Worm (Caenorhabditis elegans): ENCODE measurements around the gene F57H12.6.

F57H12.6 gene

DNA sequence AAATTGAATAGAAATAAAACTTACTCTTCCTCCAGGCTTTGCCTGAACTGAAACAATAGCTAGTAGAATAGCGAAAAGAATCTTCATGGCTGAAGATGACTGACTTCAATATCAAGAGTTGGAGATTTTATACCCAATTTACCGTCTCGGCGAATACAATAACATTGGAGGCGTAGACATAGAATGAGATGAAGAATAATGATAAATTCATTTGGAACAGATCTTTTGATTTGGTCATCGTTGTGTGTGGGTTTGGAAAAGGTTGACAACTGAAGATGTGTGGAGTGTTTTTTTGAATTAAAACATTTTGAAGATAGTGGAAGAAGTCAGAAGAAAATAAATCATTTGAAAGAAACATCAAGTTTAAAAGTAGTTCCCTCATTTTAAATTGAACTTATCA, at the start of gene F57H12.6:
TSS of gene F57H12.6 (minus strand) at position 101 of the 400 bp plus-strand sequence.
- TF ChIP-seq ztf-23 (GFP tag; IDR thresholded peaks at IDR 0.05) (no peak), ztf-29 (GFP tag; IDR thresholded peaks at IDR 0.05) (no peak), cog-1 (tag; optimal IDR thresholded peaks at IDR 0.05) (no peak), med-1 (GFP tag; optimal IDR thresholded peaks at IDR 0.05; ENCODE audit: insufficient read depth) (no peak), T22C8.4 (GFP tag; IDR thresholded peaks at IDR 0.05) (no peak), klf-2 (GFP tag; conservative IDR thresholded peaks at IDR 0.05) (no peak)

ce11 chrIV:8023861-8024260, 47.8 kb upstream of the F57H12.6 start:
- TF ChIP-seq klf-2 (GFP tag; conservative IDR thresholded peaks at IDR 0.05), result no peak
- TF ChIP-seq cog-1 (tag; optimal IDR thresholded peaks at IDR 0.05), result no peak
- TF ChIP-seq ztf-23 (GFP tag; IDR thresholded peaks at IDR 0.05), result no peak
- no peak for TF ChIP-seq ref-1 (GFP tag; conservative IDR thresholded peaks at IDR 0.05)
- no peak for TF ChIP-seq T22C8.4 (GFP tag; IDR thresholded peaks at IDR 0.05)
- TF ChIP-seq flt-1 (GFP tag; IDR thresholded peaks at IDR 0.05), result no peak
- TF ChIP-seq med-1 (GFP tag; optimal IDR thresholded peaks at IDR 0.05; ENCODE audit: insufficient read depth), result no peak
- TF ChIP-seq tab-1 (GFP tag; IDR thresholded peaks at IDR 0.05), result no peak
- no peak for TF ChIP-seq ztf-29 (GFP tag; IDR thresholded peaks at IDR 0.05)

DNA sequence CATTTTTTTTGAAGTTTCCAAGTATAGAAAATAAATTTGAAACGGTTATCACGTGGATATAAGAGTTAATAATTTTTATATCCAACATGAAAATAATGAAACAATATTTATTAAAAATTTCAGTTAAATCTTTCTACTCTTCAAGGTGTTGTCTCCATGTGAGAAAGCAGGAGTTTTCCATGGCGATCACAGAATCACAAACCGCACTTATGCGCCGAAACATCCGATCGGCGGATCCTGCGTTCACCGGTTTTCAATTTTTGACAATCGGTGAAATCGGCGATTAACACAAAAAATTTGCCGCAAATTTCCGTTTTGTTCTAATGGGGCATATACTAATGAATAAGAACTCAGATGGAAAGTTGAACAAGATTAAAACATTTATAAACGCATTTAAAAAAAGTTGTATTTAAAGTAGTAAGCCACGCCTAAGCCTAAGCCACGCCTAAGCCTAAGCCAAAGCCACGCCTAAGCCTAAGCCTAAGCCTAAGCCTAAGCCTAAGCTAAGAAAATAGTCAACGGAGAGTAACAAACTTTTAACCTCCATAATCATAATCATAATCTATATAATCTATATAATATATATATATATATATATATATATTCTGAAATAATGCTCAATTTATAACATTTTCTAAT, 46.0 kb upstream of the F57H12.6 start, which contains the start of gene C26B2.2:
TSS of gene C26B2.2 (minus strand) at position 88 of the 639 bp plus-strand sequence.
- no peak for TF ChIP-seq cog-1 (tag; optimal IDR thresholded peaks at IDR 0.05)
- no peak for TF ChIP-seq flt-1 (GFP tag; IDR thresholded peaks at IDR 0.05)
- TF ChIP-seq ref-1 (GFP tag; conservative IDR thresholded peaks at IDR 0.05), result no peak
- TF ChIP-seq ztf-29 (GFP tag; IDR thresholded peaks at IDR 0.05), result no peak
- TF ChIP-seq med-1 (GFP tag; optimal IDR thresholded peaks at IDR 0.05; ENCODE audit: insufficient read depth), result no peak
- TF ChIP-seq klf-2 (GFP tag; conservative IDR thresholded peaks at IDR 0.05), result no peak
- no peak for TF ChIP-seq ztf-23 (GFP tag; IDR thresholded peaks at IDR 0.05)
- TF ChIP-seq T22C8.4 (GFP tag; IDR thresholded peaks at IDR 0.05), result no peak
- TF ChIP-seq tab-1 (GFP tag; IDR thresholded peaks at IDR 0.05), result no peak

DNA sequence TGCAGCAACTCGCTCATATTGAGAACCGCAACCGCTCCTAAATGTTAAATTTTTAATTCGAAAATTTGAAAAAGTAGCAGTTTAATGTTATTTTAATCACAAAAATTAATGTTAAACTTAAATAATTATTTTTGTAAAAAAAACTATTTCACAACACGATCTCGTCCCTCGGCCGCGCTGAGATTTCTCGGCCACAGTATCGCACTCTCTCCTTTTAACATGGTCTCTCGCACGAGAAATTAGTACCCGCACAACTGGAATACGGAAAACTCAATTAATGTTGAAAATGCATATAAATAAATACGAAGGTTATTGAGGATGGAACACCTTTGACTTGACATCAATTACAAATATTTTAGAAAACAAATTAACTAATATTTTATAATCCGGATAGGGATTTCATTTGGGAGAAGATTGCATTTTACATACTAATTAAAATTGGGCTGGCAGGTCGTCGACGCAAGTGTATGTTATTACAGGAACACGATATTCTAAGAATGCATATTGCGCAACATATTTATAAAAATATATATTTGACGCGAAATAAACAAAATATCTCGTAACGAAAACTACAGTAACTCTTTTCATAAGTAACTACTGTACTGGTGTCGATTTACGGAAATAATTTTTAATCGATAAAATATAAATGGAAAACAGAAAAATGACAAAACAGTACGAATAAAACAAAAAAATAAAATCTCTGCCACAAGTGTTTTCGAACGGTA, 43.8 kb upstream of the F57H12.6 start, which contains the start of gene dnc-4:
TSS of gene dnc-4 (minus strand) at position 37 of the 725 bp plus-strand sequence.
- TF ChIP-seq klf-2 (GFP tag; conservative IDR thresholded peaks at IDR 0.05) (no peak), cog-1 (tag; optimal IDR thresholded peaks at IDR 0.05) (no peak), ztf-23 (GFP tag; IDR thresholded peaks at IDR 0.05) (0 out of 2 replicates have a peak, but pooled peaks have one; percentile 24), T22C8.4 (GFP tag; IDR thresholded peaks at IDR 0.05) (no peak)

- no peak for TF ChIP-seq ztf-29 (GFP tag; IDR thresholded peaks at IDR 0.05)
- TF ChIP-seq klf-2 (GFP tag; conservative IDR thresholded peaks at IDR 0.05), result no peak
- no peak for TF ChIP-seq cog-1 (tag; optimal IDR thresholded peaks at IDR 0.05)
- no peak for TF ChIP-seq flt-1 (GFP tag; IDR thresholded peaks at IDR 0.05)
- no peak for TF ChIP-seq T22C8.4 (GFP tag; IDR thresholded peaks at IDR 0.05)
- no peak for TF ChIP-seq med-1 (GFP tag; optimal IDR thresholded peaks at IDR 0.05; ENCODE audit: insufficient read depth)
- TF ChIP-seq ztf-23 (GFP tag; IDR thresholded peaks at IDR 0.05), result no peak
- TF ChIP-seq tab-1 (GFP tag; IDR thresholded peaks at IDR 0.05), result no peak
- TF ChIP-seq ref-1 (GFP tag; conservative IDR thresholded peaks at IDR 0.05), result no peak
Measured at ce11 chrIV:8016694-8017093, 40.6 kb upstream of the F57H12.6 start, which contains the start of gene elpc-4. Gene elpc-4, plus strand, starts transcription at chrIV:8016994.

ce11 chrIV:8015726-8016312, 39.7 kb upstream of the F57H12.6 start, which contains the start of gene C26B2.7:
Gene C26B2.7, plus strand, starts transcription at chrIV:8016274.
- TF ChIP-seq ztf-23 (GFP tag; IDR thresholded peaks at IDR 0.05), result peak; percentile 73
- peak; percentile 12 for TF ChIP-seq cog-1 (tag; optimal IDR thresholded peaks at IDR 0.05)
- TF ChIP-seq tab-1 (GFP tag; IDR thresholded peaks at IDR 0.05), result peak; percentile 48; the same call in 1 of the 2 replicates
- peak; percentile 82 for TF ChIP-seq flt-1 (GFP tag; IDR thresholded peaks at IDR 0.05)
- TF ChIP-seq ref-1 (GFP tag; conservative IDR thresholded peaks at IDR 0.05), result 0 out of 2 replicates have a peak, but pooled peaks have one; percentile 40
- TF ChIP-seq klf-2 (GFP tag; conservative IDR thresholded peaks at IDR 0.05), result peak; percentile 80
- TF ChIP-seq ztf-29 (GFP tag; IDR thresholded peaks at IDR 0.05), result peak; percentile 57; the same call in 1 of the 2 replicates

DNA sequence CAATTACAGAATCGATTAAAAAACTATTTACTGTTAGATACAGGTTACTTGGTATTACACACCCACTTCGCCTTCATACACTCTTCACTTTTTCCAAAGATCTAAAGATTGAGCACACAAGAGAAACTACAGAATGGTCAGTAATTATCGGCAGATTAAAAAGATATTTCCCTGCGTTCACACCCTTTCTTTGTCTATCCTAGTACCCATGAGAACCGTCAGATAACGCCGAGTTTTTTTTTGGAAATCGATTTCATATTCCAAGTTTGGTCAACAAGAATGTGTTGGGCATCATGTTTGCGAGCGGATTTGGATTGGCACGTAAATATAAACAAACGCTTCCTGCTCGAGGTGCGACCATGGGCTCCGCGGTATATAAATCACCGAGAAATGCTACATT, 37.7 kb upstream of the F57H12.6 start, which contains the start of gene C26B2.8:
TSS of gene C26B2.8 (plus strand) at position 301 of the 400 bp plus-strand sequence.
- TF ChIP-seq flt-1 (GFP tag; IDR thresholded peaks at IDR 0.05) (no peak), cog-1 (tag; optimal IDR thresholded peaks at IDR 0.05) (no peak), tab-1 (GFP tag; IDR thresholded peaks at IDR 0.05) (no peak), ztf-23 (GFP tag; IDR thresholded peaks at IDR 0.05) (no peak), T22C8.4 (GFP tag; IDR thresholded peaks at IDR 0.05) (no peak), klf-2 (GFP tag; conservative IDR thresholded peaks at IDR 0.05) (no peak)

ce11 chrIV:8012330-8012729, 36.2 kb upstream of the F57H12.6 start, which contains the start of gene Y42H9B.3:
Gene Y42H9B.3, minus strand, starts transcription at chrIV:8012430.
- TF ChIP-seq ref-1 (GFP tag; conservative IDR thresholded peaks at IDR 0.05) (no peak), ztf-23 (GFP tag; IDR thresholded peaks at IDR 0.05) (no peak), ztf-29 (GFP tag; IDR thresholded peaks at IDR 0.05) (no peak), med-1 (GFP tag; optimal IDR thresholded peaks at IDR 0.05; ENCODE audit: insufficient read depth) (no peak), flt-1 (GFP tag; IDR thresholded peaks at IDR 0.05) (no peak), cog-1 (tag; optimal IDR thresholded peaks at IDR 0.05) (no peak), T22C8.4 (GFP tag; IDR thresholded peaks at IDR 0.05) (no peak), klf-2 (GFP tag; conservative IDR thresholded peaks at IDR 0.05) (no peak), tab-1 (GFP tag; IDR thresholded peaks at IDR 0.05) (no peak)

DNA sequence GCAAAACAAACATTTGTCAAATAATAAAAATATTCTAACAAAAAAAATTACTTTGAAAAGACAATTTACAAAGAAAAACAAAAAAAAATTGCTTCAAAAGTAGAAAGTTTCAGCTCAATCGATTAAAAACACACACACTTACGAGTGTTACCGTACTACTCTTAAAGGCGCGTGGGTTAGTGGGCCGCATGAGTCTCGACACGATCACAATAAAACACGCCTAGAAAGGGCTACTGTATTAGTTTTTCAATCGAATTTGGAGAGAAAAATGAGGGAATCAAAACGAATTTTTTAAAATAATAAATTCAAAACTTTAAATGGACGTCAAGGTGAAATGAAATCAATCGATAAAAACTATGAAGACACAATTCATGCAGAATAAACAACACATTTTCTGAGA, 34.4 kb upstream of the F57H12.6 start:
- no peak for TF ChIP-seq cog-1 (tag; optimal IDR thresholded peaks at IDR 0.05)
- no peak for TF ChIP-seq T22C8.4 (GFP tag; IDR thresholded peaks at IDR 0.05)
- TF ChIP-seq tab-1 (GFP tag; IDR thresholded peaks at IDR 0.05), result no peak
- TF ChIP-seq klf-2 (GFP tag; conservative IDR thresholded peaks at IDR 0.05), result no peak
- TF ChIP-seq ztf-23 (GFP tag; IDR thresholded peaks at IDR 0.05), result no peak
- TF ChIP-seq flt-1 (GFP tag; IDR thresholded peaks at IDR 0.05), result no peak
- no peak for TF ChIP-seq ref-1 (GFP tag; conservative IDR thresholded peaks at IDR 0.05)
- TF ChIP-seq ztf-29 (GFP tag; IDR thresholded peaks at IDR 0.05), result no peak
- no peak for TF ChIP-seq med-1 (GFP tag; optimal IDR thresholded peaks at IDR 0.05; ENCODE audit: insufficient read depth)
